Fruit fly (Drosophila melanogaster) whole organism, wandering third instar larva: ENCODE measurements around the gene PGRP-LA.

Experiments used
- Abd-B ChIP-seq: fragments of >200 bp; optimal IDR thresholded peaks from 2 replicates; lab custom pipeline; 2017; ENCODE audit warnings: missing biosample characterization, missing genetic modification characterization
- CG32264 ChIP-seq: fragments of 200-800 bp; sonication (Bioruptor generic); optimal IDR thresholded peaks from 2 replicates; lab custom pipeline; 2016; ENCODE audit warnings: missing biosample characterization, missing genetic modification characterization
- CG9705 ChIP-seq: fragments of 200-800 bp; sonication (Bioruptor generic); optimal IDR thresholded peaks from 2 replicates; lab custom pipeline; 2018; ENCODE audit warnings: missing biosample characterization, mild to moderate bottlenecking, missing genetic modification characterization
- CrebA ChIP-seq: fragments of 200-800 bp; sonication (Bioruptor generic); optimal IDR thresholded peaks from 2 replicates; lab custom pipeline; 2016; ENCODE audit warnings: missing biosample characterization, mild to moderate bottlenecking, missing genetic modification characterization, borderline replicate concordance
- Dfd ChIP-seq: fragments of >200 bp; optimal IDR thresholded peaks from 2 replicates; lab custom pipeline; 2017; ENCODE audit warnings: missing biosample characterization, missing genetic modification characterization
- Dif ChIP-seq: fragments of 200-275, 200-300 bp; sonication (Bioruptor generic); optimal IDR thresholded peaks from 2 replicates; lab custom pipeline; 2018; ENCODE audit warnings: missing biosample characterization, missing genetic modification characterization; ENCODE audit not compliant: partially characterized antibody
- GATAd ChIP-seq: sonication (Bioruptor generic); optimal IDR thresholded peaks from 2 replicates; lab custom pipeline; 2016; ENCODE audit warnings: missing biosample characterization, missing genetic modification characterization
- HLH106 ChIP-seq: fragments of 200-800 bp; optimal IDR thresholded peaks from 3 replicates; lab custom pipeline; 2019; ENCODE audit warnings: missing biosample characterization, mild to moderate bottlenecking, missing genetic modification characterization, moderate library complexity
- Hnf4 ChIP-seq: fragments of 200-800 bp; sonication (Bioruptor generic); optimal IDR thresholded peaks from 2 replicates; lab custom pipeline; 2016; ENCODE audit warnings: missing biosample characterization, mild to moderate bottlenecking, missing genetic modification characterization
- Hr78 ChIP-seq: fragments of >200 bp; optimal IDR thresholded peaks from 2 replicates; lab custom pipeline; 2017; ENCODE audit warnings: missing biosample characterization, missing genetic modification characterization
- Hr83 ChIP-seq: fragments of 200-300 bp; sonication (Bioruptor generic); optimal IDR thresholded peaks from 2 replicates; lab custom pipeline; 2016; ENCODE audit warnings: missing biosample characterization, mild to moderate bottlenecking, missing genetic modification characterization, moderate library complexity; ENCODE audit not compliant: poor library complexity, severe bottlenecking
- Jra ChIP-seq: sonication (Bioruptor generic); optimal IDR thresholded peaks from 2 replicates; lab custom pipeline; 2016; ENCODE audit warnings: missing biosample characterization, missing genetic modification characterization
- Mio ChIP-seq: sonication (Bioruptor generic); optimal IDR thresholded peaks from 2 replicates; lab custom pipeline; 2016; ENCODE audit warnings: missing biosample characterization, missing genetic modification characterization
- Myc ChIP-seq: fragments of >200 bp; optimal IDR thresholded peaks from 2 replicates; lab custom pipeline; 2017
- N ChIP-seq: fragments of >200 bp; optimal IDR thresholded peaks from 2 replicates; lab custom pipeline; 2018; ENCODE audit warnings: missing biosample characterization, missing external identifiers, missing genetic modification characterization
- OdsH ChIP-seq: fragments of 200-800 bp; sonication (Bioruptor generic); optimal IDR thresholded peaks from 2 replicates; lab custom pipeline; 2016; ENCODE audit warnings: missing biosample characterization, mild to moderate bottlenecking, missing genetic modification characterization
- Rel ChIP-seq, 2 experiments: fragments of 200-800 bp; sonication (Bioruptor generic) in 1 of 2; optimal IDR thresholded peaks; 2 replicates in 1 of 2; 3 replicates in 1 of 2; lab custom pipeline; 2016 to 2019; ENCODE audit warnings: mild to moderate bottlenecking in 2 of 2, missing biosample characterization in 2 of 2, missing genetic modification characterization in 2 of 2, moderate library complexity in 1 of 2
- Sp1 ChIP-seq: fragments of 200-800 bp; sonication (Bioruptor generic); optimal IDR thresholded peaks from 3 replicates; lab custom pipeline; 2019; ENCODE audit warnings: missing biosample characterization, mild to moderate bottlenecking, missing genetic modification characterization, moderate library complexity
- Vsx2 ChIP-seq: fragments of 200-300, 225-300 bp; sonication (Bioruptor generic); optimal IDR thresholded peaks from 2 replicates; lab custom pipeline; 2018; ENCODE audit warnings: missing biosample characterization, missing genetic modification characterization; ENCODE audit not compliant: partially characterized antibody
- br ChIP-seq: fragments of 200-800 bp; sonication (Bioruptor generic); optimal IDR thresholded peaks from 2 replicates; lab custom pipeline; 2016; ENCODE audit warnings: missing biosample characterization, missing genetic modification characterization
- brk ChIP-seq: fragments of 200-800 bp; sonication (Bioruptor generic); optimal IDR thresholded peaks from 2 replicates; lab custom pipeline; 2016; ENCODE audit warnings: missing biosample characterization, mild to moderate bottlenecking, missing genetic modification characterization
- dl ChIP-seq, 2 experiments: fragments of 175-275, 200-275 bp in 1 of 2; fragments of 200-275 bp in 1 of 2; sonication (Bioruptor generic); optimal IDR thresholded peaks; lab custom pipeline; 2018; ENCODE audit warnings: mild to moderate bottlenecking in 2 of 2, missing biosample characterization in 2 of 2, missing genetic modification characterization in 2 of 2, moderate library complexity in 2 of 2; ENCODE audit not compliant: partially characterized antibody in 2 of 2, insufficient read depth in 1 of 2
- dmrt93B ChIP-seq: fragments of 200-800 bp; sonication (Bioruptor generic); optimal IDR thresholded peaks from 2 replicates; lab custom pipeline; 2018; ENCODE audit warnings: missing biosample characterization, mild to moderate bottlenecking, missing genetic modification characterization
- dsf ChIP-seq: sonication (Bioruptor generic); optimal IDR thresholded peaks from 2 replicates; lab custom pipeline; 2016; ENCODE audit warnings: missing biosample characterization, missing genetic modification characterization, borderline replicate concordance
- ey ChIP-seq: fragments of 200-800 bp; sonication (Bioruptor generic); optimal IDR thresholded peaks from 2 replicates; lab custom pipeline; 2016; ENCODE audit warnings: missing biosample characterization, missing genetic modification characterization
- foxo ChIP-seq, 2 experiments: fragments of 200-800 bp; sonication (Bioruptor generic); optimal IDR thresholded peaks; 2 replicates in 1 of 2; 3 replicates in 1 of 2; lab custom pipeline; 2016 to 2017; ENCODE audit warnings: missing biosample characterization in 2 of 2, missing genetic modification characterization in 2 of 2
- fru ChIP-seq: fragments of 200-800 bp; sonication (Bioruptor generic); optimal IDR thresholded peaks from 3 replicates; lab custom pipeline; 2016; ENCODE audit warnings: missing biosample characterization, mild to moderate bottlenecking, missing genetic modification characterization
- h ChIP-seq: fragments of 200-800 bp; sonication (Bioruptor generic); optimal IDR thresholded peaks from 3 replicates; lab custom pipeline; 2016; ENCODE audit warnings: missing biosample characterization, mild to moderate bottlenecking, missing genetic modification characterization
- jim ChIP-seq: fragments of 175-275, 200-325 bp; sonication (Bioruptor generic); optimal IDR thresholded peaks from 2 replicates; lab custom pipeline; 2016; ENCODE audit warnings: missing biosample characterization, mild to moderate bottlenecking, missing genetic modification characterization
- lola ChIP-seq: fragments of >200 bp; optimal IDR thresholded peaks from 2 replicates; lab custom pipeline; 2017; ENCODE audit warnings: missing biosample characterization, missing genetic modification characterization
- pan ChIP-seq: fragments of >200 bp; optimal IDR thresholded peaks from 2 replicates; lab custom pipeline; 2017
- psq ChIP-seq: fragments of 200-800 bp; sonication (Bioruptor generic); optimal IDR thresholded peaks from 3 replicates; lab custom pipeline; 2017; ENCODE audit warnings: missing biosample characterization, mild to moderate bottlenecking, missing genetic modification characterization, moderate library complexity
- rgr ChIP-seq: fragments of 200-800 bp; sonication (Bioruptor generic); optimal IDR thresholded peaks from 3 replicates; lab custom pipeline; 2016; ENCODE audit warnings: missing biosample characterization, mild to moderate bottlenecking, missing genetic modification characterization
- sage ChIP-seq: fragments of 200-800 bp; sonication (Bioruptor generic); optimal IDR thresholded peaks from 2 replicates; lab custom pipeline; 2016; ENCODE audit warnings: missing biosample characterization, mild to moderate bottlenecking, missing genetic modification characterization
- sv ChIP-seq: fragments of 200-800 bp; sonication (Bioruptor generic); optimal IDR thresholded peaks from 3 replicates; lab custom pipeline; 2016; ENCODE audit warnings: missing biosample characterization, missing genetic modification characterization
- tai ChIP-seq: sonication (Bioruptor generic); optimal IDR thresholded peaks from 2 replicates; lab custom pipeline; 2016; ENCODE audit warnings: missing biosample characterization, missing genetic modification characterization
- usp ChIP-seq: fragments of >200 bp; optimal IDR thresholded peaks from 2 replicates; lab custom pipeline; 2017; ENCODE audit warnings: missing biosample characterization, missing genetic modification characterization
- woc ChIP-seq: sonication (Bioruptor generic); optimal IDR thresholded peaks from 2 replicates; lab custom pipeline; 2016; ENCODE audit warnings: missing biosample characterization, mild to moderate bottlenecking, missing genetic modification characterization

Gene PGRP-LA

DNA sequence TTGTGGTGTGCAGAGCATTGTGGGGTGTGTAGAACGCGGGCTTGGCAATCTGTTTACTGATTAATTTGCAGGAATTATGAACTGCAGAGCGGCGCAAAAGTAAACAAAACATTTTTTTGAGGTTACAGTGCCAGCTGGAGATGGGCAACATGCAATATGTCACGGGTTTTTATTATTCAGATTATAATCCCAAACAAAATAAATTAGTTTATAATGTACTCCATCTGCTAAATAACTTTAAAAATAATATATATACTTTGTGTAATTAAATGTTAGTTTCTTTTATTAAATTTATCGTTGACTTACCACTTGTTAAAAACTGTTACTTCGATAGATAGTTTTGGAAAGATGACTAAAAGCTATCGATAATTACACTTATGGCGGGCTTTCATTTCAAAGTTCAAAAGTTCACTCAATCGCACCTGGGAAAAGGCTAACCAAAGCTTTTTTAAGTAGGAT, 36.8 kb downstream of the PGRP-LA start, which contains the start of gene Fdx1 (continued):
- TF ChIP-seq sv (GFP tag; lab: Kevin White, UChicago): peak; percentile 43
- no peak for TF ChIP-seq N

DNA sequence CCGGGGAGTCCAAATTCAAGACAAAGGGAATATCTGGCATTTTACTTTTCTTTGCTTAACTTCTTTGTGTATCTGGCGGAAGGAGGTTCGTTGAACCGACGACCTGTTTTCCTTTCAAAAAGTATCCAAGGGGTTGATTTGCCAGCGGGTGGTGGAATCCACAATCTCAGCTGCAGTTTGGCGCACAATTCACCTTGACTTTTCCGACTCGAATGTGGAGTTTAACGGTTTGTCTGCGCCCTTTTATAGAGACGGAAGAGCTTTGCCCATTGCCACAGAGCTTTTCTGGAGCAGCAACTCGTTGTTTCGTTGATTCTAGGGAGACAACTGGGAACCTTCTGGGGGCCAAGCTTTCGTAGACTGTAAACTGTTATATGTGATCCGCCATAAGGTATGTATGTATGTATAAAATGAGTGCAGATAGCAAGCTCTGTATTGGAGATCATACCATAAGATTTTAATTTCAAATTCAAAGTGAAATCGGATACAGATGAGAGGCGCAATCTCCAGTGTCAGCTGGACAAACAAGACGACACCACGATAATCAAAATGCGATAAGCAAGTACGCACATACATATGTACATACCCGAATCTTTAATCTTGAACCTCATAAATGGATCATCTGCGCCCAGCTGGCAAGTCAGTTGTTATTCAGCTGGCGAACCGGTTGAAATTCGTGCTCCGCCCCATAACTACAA, 38.3 kb downstream of the PGRP-LA start, which contains the start of the genes Hsp67Bc, CG4456 and Hsp22:
Gene Hsp67Bc (minus strand): TSS at position 220 of the 698 bp plus-strand sequence.
Gene CG4456 (plus strand): TSS at position 445 of the 698 bp plus-strand sequence.
Gene Hsp22 (plus strand): TSS at position 654 of the 698 bp plus-strand sequence.
- TF ChIP-seq ey (GFP tag; lab: Kevin White, UChicago) (no peak), Rel (GFP tag; optimal IDR thresholded peaks at IDR 0.05; lab: Kevin White, UChicago) (no peak), Rel (tag; optimal IDR thresholded peaks at IDR 0.05; lab: Kevin White, UChicago) (peak; percentile 5)
- TF ChIP-seq, all 38 proteins: peak for 1

DNA sequence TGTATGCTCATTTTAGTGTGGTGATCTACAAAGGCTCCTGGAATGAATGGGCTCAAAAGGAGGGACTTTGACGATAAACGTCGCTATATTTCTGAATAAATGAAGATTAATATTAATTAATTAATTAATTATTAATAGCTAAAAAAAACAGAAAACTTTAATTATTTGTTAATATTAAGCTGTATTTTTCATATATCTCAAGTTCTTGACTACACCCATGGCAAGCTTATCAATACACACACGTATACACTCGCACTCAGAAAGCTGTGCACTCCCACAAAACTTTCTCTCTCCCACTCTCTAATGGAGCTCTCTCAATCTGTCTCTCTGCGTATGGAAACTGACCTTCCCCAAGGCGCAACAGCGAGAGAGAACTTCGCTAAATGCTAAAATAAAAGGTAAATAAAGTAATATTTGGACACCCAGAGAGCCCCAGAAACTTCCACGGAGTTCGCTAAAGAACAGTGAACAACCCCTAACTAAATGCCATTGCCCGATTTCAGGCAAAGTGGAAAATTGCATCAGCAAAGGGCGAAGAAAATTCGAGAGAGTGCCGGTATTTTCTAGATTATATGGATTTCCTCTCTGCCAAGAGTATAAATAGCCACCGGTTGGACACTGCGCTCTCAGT, 39.4 kb downstream of the PGRP-LA start:
- TF ChIP-seq lola (GFP tag; lab: Kevin White, UChicago) (no peak), dsf (GFP tag; lab: Kevin White, UChicago) (no peak), sv (GFP tag; lab: Kevin White, UChicago) (peak; percentile 53), N (no peak), foxo (GFP tag; optimal IDR thresholded peaks at IDR 0.05; lab: Kevin White, UChicago) (peak in 1 of 2 experiments; percentile 83), Myc (lab: Kevin White, UChicago) (no peak), CG9705 (GFP tag; lab: Kevin White, UChicago) (peak; percentile 51), usp (GFP tag; lab: Kevin White, UChicago) (no peak), ey (GFP tag; lab: Kevin White, UChicago) (peak; percentile 50), Dfd (GFP tag; lab: Kevin White, UChicago) (no peak), Jra (peak; percentile 37), HLH106 (tag; lab: Kevin White, UChicago) (peak; percentile 47), jim (GFP tag; lab: Kevin White, UChicago) (no peak), Vsx2 (no peak), dmrt93B (peak; percentile 36), tai (no peak), br (GFP tag; lab: Kevin White, UChicago) (peak; percentile 40), Hnf4 (GFP tag; lab: Kevin White, UChicago) (peak; percentile 63), CG32264 (no peak), dl (GFP tag; optimal IDR thresholded peaks at IDR 0.05; lab: Kevin White, UChicago; ENCODE audit: insufficient read depth in 1 of 2, partially characterized antibody in 2 of 2) (peak; percentile 87 to 90), Hr78 (no peak), woc (GFP tag; lab: Kevin White, UChicago) (peak; percentile 1), Rel (GFP tag; optimal IDR thresholded peaks at IDR 0.05; lab: Kevin White, UChicago) (no peak), Rel (tag; optimal IDR thresholded peaks at IDR 0.05; lab: Kevin White, UChicago) (peak; percentile 21), GATAd (GFP tag; lab: Kevin White, UChicago) (no peak), CrebA (GFP tag; lab: Kevin White, UChicago) (no peak), psq (GFP tag; lab: Kevin White, UChicago) (peak; percentile 47), Mio (GFP tag; lab: Kevin White, UChicago) (no peak), h (peak; percentile 77), fru (GFP tag; lab: Kevin White, UChicago) (peak; percentile 68), sage (GFP tag; lab: Kevin White, UChicago) (peak; percentile 57), Dif (GFP tag; lab: Kevin White, UChicago) (peak; percentile 96), Hr83 (GFP tag; lab: Kevin White, UChicago) (peak; percentile 75), pan (lab: Kevin White, UChicago) (no peak), brk (peak; percentile 63), rgr (peak; percentile 82), OdsH (GFP tag; lab: Kevin White, UChicago) (peak; percentile 72), Abd-B (no peak), Sp1 (GFP tag; lab: Kevin White, UChicago) (peak; percentile 80)
